Worm (Caenorhabditis elegans) whole organism, late embryonic: ENCODE data around the gene srh-47.
"Not testable (repeated sequence)": the region's sequence is repeated elsewhere in the genome, so short reads cannot be mapped to it uniquely, and the experiment has no call there.

Experiments used
- C38D4.7 ChIP-seq: fragments of 200-800 bp; sonication (Bioruptor generic); optimal IDR thresholded peaks from 2 replicates; lab custom pipeline; 2018; ENCODE audit warnings: mild to moderate bottlenecking, missing genetic modification characterization, moderate library complexity, missing compliant biosample characterization
- T23F11.4 ChIP-seq: fragments of 200-800 bp; sonication (Bioruptor generic); optimal IDR thresholded peaks from 2 replicates; lab custom pipeline; 2018; ENCODE audit warnings: mild to moderate bottlenecking, missing genetic modification characterization, missing compliant biosample characterization
- Y22D7AL.16 ChIP-seq: sonication (generic microtip); optimal IDR thresholded peaks from 2 replicates; lab custom pipeline; 2016; ENCODE audit warnings: missing genetic modification characterization, missing compliant biosample characterization
- ceh-14 ChIP-seq: sonication (generic microtip); optimal IDR thresholded peaks from 2 replicates; lab custom pipeline; 2016; ENCODE audit warnings: missing genotype, missing genetic modification characterization, missing compliant biosample characterization
- ceh-18 ChIP-seq: sonication (generic microtip); optimal IDR thresholded peaks from 2 replicates; lab custom pipeline; 2016; ENCODE audit warnings: missing genetic modification characterization, missing compliant biosample characterization
- ceh-19 ChIP-seq: fragments of 200-800 bp; sonication (Bioruptor generic); optimal IDR thresholded peaks from 2 replicates; lab custom pipeline; 2018; ENCODE audit warnings: mild to moderate bottlenecking, missing genetic modification characterization, missing compliant biosample characterization
- ceh-2 ChIP-seq: sonication (generic microtip); optimal IDR thresholded peaks from 2 replicates; lab custom pipeline; 2016; ENCODE audit warnings: missing genotype, missing genetic modification characterization, missing compliant biosample characterization
- ceh-22 ChIP-seq: sonication (generic microtip); optimal IDR thresholded peaks from 2 replicates; lab custom pipeline; 2017; ENCODE audit warnings: missing biosample characterization, missing genetic modification characterization
- dmd-4 ChIP-seq: sonication (generic microtip); optimal IDR thresholded peaks from 2 replicates; lab custom pipeline; 2016; ENCODE audit warnings: borderline replicate concordance, missing genetic modification characterization, missing compliant biosample characterization
- dve-1 ChIP-seq: sonication (generic microtip); optimal IDR thresholded peaks from 2 replicates; lab custom pipeline; 2017; ENCODE audit warnings: antibody characterized with exemption, mild to moderate bottlenecking, missing genetic modification characterization, missing compliant biosample characterization
- elt-2 ChIP-seq: sonication (generic microtip); optimal IDR thresholded peaks from 2 replicates; lab custom pipeline; 2016; ENCODE audit warnings: missing genetic modification reagents, missing genetic modification characterization, missing compliant biosample characterization
- elt-4 ChIP-seq: sonication (generic microtip); optimal IDR thresholded peaks from 2 replicates; lab custom pipeline; 2016; ENCODE audit warnings: missing genetic modification characterization, missing compliant biosample characterization
- ets-4 ChIP-seq: sonication (generic microtip); optimal IDR thresholded peaks from 2 replicates; lab custom pipeline; 2016; ENCODE audit warnings: missing genetic modification characterization, missing compliant biosample characterization
- fax-1 ChIP-seq: sonication (generic microtip); optimal IDR thresholded peaks from 2 replicates; lab custom pipeline; 2016; ENCODE audit warnings: missing genotype, missing genetic modification characterization, missing compliant biosample characterization
- fkh-6 ChIP-seq: sonication (generic microtip); optimal IDR thresholded peaks from 2 replicates; lab custom pipeline; 2016; ENCODE audit warnings: missing genetic modification characterization, missing compliant biosample characterization
- gmeb-2 ChIP-seq: sonication (generic microtip); optimal IDR thresholded peaks from 2 replicates; lab custom pipeline; 2016; ENCODE audit warnings: missing genetic modification characterization, inconsistent platforms, missing compliant biosample characterization
- hlh-13 ChIP-seq: fragments of 200-800 bp; sonication (Bioruptor generic); optimal IDR thresholded peaks from 2 replicates; lab custom pipeline; 2018; ENCODE audit warnings: mild to moderate bottlenecking, missing genetic modification characterization, missing compliant biosample characterization
- hlh-15 ChIP-seq: sonication (generic microtip); optimal IDR thresholded peaks from 2 replicates; lab custom pipeline; 2016; ENCODE audit warnings: missing genetic modification characterization, missing compliant biosample characterization
- hlh-6 ChIP-seq: sonication (generic microtip); optimal IDR thresholded peaks from 2 replicates; lab custom pipeline; 2016; ENCODE audit warnings: missing genotype, missing genetic modification characterization, missing compliant biosample characterization
- hlh-8 ChIP-seq: sonication (generic microtip); optimal IDR thresholded peaks from 2 replicates; lab custom pipeline; 2016; ENCODE audit warnings: missing genotype, missing genetic modification characterization, missing compliant biosample characterization
- lin-11 ChIP-seq: fragments of 200-800 bp; sonication (Bioruptor generic); optimal IDR thresholded peaks from 2 replicates; lab custom pipeline; 2018; ENCODE audit warnings: mild to moderate bottlenecking, missing genetic modification characterization, missing compliant biosample characterization
- madf-2 ChIP-seq: sonication (generic microtip); optimal IDR thresholded peaks from 2 replicates; lab custom pipeline; 2017; ENCODE audit warnings: missing genetic modification characterization, missing compliant biosample characterization
- nfya-1 ChIP-seq: sonication (generic microtip); optimal IDR thresholded peaks from 2 replicates; lab custom pipeline; 2017; ENCODE audit warnings: missing genetic modification characterization, mild to moderate bottlenecking, missing compliant biosample characterization, antibody characterized with exemption, moderate library complexity
- nhr-11 ChIP-seq: fragments of 150-350 bp; optimal IDR thresholded peaks from 2 replicates; lab custom pipeline; 2014; ENCODE audit warnings: missing biosample characterization, missing genetic modification characterization
- nhr-232 ChIP-seq: sonication (generic microtip); optimal IDR thresholded peaks from 2 replicates; lab custom pipeline; 2016; ENCODE audit warnings: missing genetic modification characterization, missing compliant biosample characterization
- npax-4 ChIP-seq: sonication (generic microtip); optimal IDR thresholded peaks from 2 replicates; lab custom pipeline; 2016; ENCODE audit warnings: missing genetic modification characterization, missing compliant biosample characterization
- pag-3 ChIP-seq: sonication (generic microtip); optimal IDR thresholded peaks from 2 replicates; lab custom pipeline; 2016; ENCODE audit warnings: missing compliant biosample characterization, missing genetic modification characterization, borderline replicate concordance
- pha-2 ChIP-seq: sonication (generic microtip); optimal IDR thresholded peaks from 2 replicates; lab custom pipeline; 2017; ENCODE audit warnings: mild to moderate bottlenecking, missing genetic modification characterization, missing compliant biosample characterization
- pqm-1 ChIP-seq: sonication (generic microtip); optimal IDR thresholded peaks from 2 replicates; lab custom pipeline; 2016; ENCODE audit warnings: missing genetic modification characterization, missing compliant biosample characterization
- pros-1 ChIP-seq: fragments of 150-350 bp; optimal IDR thresholded peaks from 2 replicates; lab custom pipeline; 2014; ENCODE audit warnings: missing biosample characterization, missing genetic modification reagents, missing genetic modification characterization
- rnt-1 ChIP-seq: sonication (generic microtip); optimal IDR thresholded peaks from 2 replicates; lab custom pipeline; 2016; ENCODE audit warnings: missing genetic modification characterization, missing compliant biosample characterization
- sox-4 ChIP-seq: sonication (generic microtip); optimal IDR thresholded peaks from 2 replicates; lab custom pipeline; 2017; ENCODE audit warnings: mild to moderate bottlenecking, missing genetic modification characterization, inconsistent platforms, missing compliant biosample characterization
- syd-9 ChIP-seq: sonication (generic microtip); optimal IDR thresholded peaks from 2 replicates; lab custom pipeline; 2016; ENCODE audit warnings: mild to moderate bottlenecking, missing genetic modification characterization, moderate library complexity, missing compliant biosample characterization
- tbx-7 ChIP-seq: sonication (generic microtip); optimal IDR thresholded peaks from 2 replicates; lab custom pipeline; 2016; ENCODE audit warnings: missing genotype, missing genetic modification characterization, missing compliant biosample characterization
- ttx-3 ChIP-seq: sonication (generic microtip); optimal IDR thresholded peaks from 2 replicates; lab custom pipeline; 2016; ENCODE audit warnings: missing genetic modification reagents, missing genetic modification characterization, missing compliant biosample characterization
- unc-3 ChIP-seq, 2 experiments: fragments of 200-800 bp in 1 of 2; sonication (Bioruptor generic) in 1 of 2; sonication (generic microtip) in 1 of 2; conservative IDR thresholded peaks in 1 of 2; optimal IDR thresholded peaks in 1 of 2; 2 replicates each; pipeline versions ENCODE4 v1.3.6 to Lab custom; 2016 to 2022; ENCODE audit warnings: missing compliant biosample characterization in 2 of 2, missing genetic modification characterization in 2 of 2, missing genetic modification reagents in 1 of 2
- unc-42 ChIP-seq: sonication (generic microtip); optimal IDR thresholded peaks from 2 replicates; lab custom pipeline; 2016; ENCODE audit warnings: missing genotype, missing genetic modification characterization, missing compliant biosample characterization
- unc-55 ChIP-seq: sonication (generic microtip); optimal IDR thresholded peaks from 2 replicates; lab custom pipeline; 2017; ENCODE audit warnings: missing biosample characterization, missing genetic modification reagents, missing genetic modification characterization

The srh-47 gene

ce11 chrV:11294393-11294792 lies 6.0 kb downstream of the srh-47 start, which contains the start of gene T03F7.6 (continued):
- no peak for TF ChIP-seq nhr-232

ce11 chrV:11292682-11293081 lies 7.8 kb downstream of the srh-47 start:
- TF ChIP-seq elt-2 (tag; lab: Kevin White, UChicago) (no peak), ceh-19 (GFP tag; lab: Kevin White, UChicago) (no peak), sox-4 (no peak), unc-3 (GFP tag; conservative IDR thresholded peaks at IDR 0.05; lab: Robert Waterston, UW) (no peak), unc-3 (tag; optimal IDR thresholded peaks at IDR 0.05; lab: Kevin White, UChicago) (no peak), pha-2 (tag; lab: Kevin White, UChicago) (no peak), npax-4 (no peak), Y22D7AL.16 (tag; lab: Kevin White, UChicago) (no peak), pros-1 (tag; lab: Kevin White, UChicago) (no peak), nhr-11 (tag; lab: Kevin White, UChicago) (no peak)

ce11 chrV:11290888-11291287 lies 9.6 kb downstream of the srh-47 start, which contains the start of gene C03E10.1:
C03E10.1 (plus strand) TSS chrV:11291188.
- TF ChIP-seq T23F11.4 (GFP tag; lab: Kevin White, UChicago) (no peak), hlh-15 (tag; lab: Kevin White, UChicago) (no peak), lin-11 (tag; lab: Kevin White, UChicago) (no peak), dmd-4 (no peak), fkh-6 (no peak), ceh-22 (tag; lab: Kevin White, UChicago) (no peak), ceh-2 (tag; lab: Kevin White, UChicago) (no peak), elt-4 (tag; lab: Kevin White, UChicago) (no peak)

- not testable (repeated sequence) for TF ChIP-seq ets-4; elt-4 (tag; lab: Kevin White, UChicago); hlh-13
Observed at ce11 chrV:11286114-11286513, 14.3 kb downstream of the srh-47 start, which contains the start of gene C03E10.3. C03E10.3 (plus strand) TSS chrV:11286414.

- TF ChIP-seq C38D4.7 (GFP tag; lab: Kevin White, UChicago) = no peak
- TF ChIP-seq dve-1 (tag; lab: Kevin White, UChicago) = no peak
- no peak for TF ChIP-seq nhr-232
- no peak for TF ChIP-seq ets-4
- no peak for TF ChIP-seq pag-3 (tag; lab: Kevin White, UChicago)
- TF ChIP-seq hlh-6 (tag; lab: Kevin White, UChicago) = no peak
Observed at ce11 chrV:11282272-11282671, 18.2 kb downstream of the srh-47 start, which contains the start of gene gly-20. gly-20 (plus strand) TSS chrV:11282572.

- TF ChIP-seq rnt-1 (tag; lab: Kevin White, UChicago) (no peak), ceh-22 (tag; lab: Kevin White, UChicago) (no peak), ttx-3 (tag; lab: Kevin White, UChicago) (no peak), ceh-18 (tag; lab: Kevin White, UChicago) (no peak), nfya-1 (tag; lab: Kevin White, UChicago) (peak; percentile 28), nhr-11 (tag; lab: Kevin White, UChicago) (no peak), unc-55 (peak; percentile 67), pqm-1 (tag; lab: Kevin White, UChicago) (no peak), ceh-14 (no peak), tbx-7 (no peak), fkh-6 (no peak), syd-9 (tag; lab: Kevin White, UChicago) (no peak), madf-2 (tag; lab: Kevin White, UChicago) (no peak), elt-4 (tag; lab: Kevin White, UChicago) (no peak), fax-1 (tag; lab: Kevin White, UChicago) (no peak), gmeb-2 (tag; lab: Kevin White, UChicago) (no peak), dmd-4 (no peak), T23F11.4 (GFP tag; lab: Kevin White, UChicago) (no peak), unc-42 (tag; lab: Kevin White, UChicago) (peak; percentile 37), hlh-8 (tag; lab: Kevin White, UChicago) (no peak)
- TF ChIP-seq, all 69 proteins: peak for 3
Observed at ce11 chrV:11281414-11282209, 18.8 kb downstream of the srh-47 start.
